Fruit fly (Drosophila melanogaster): ENCODE measurements around the gene CG12682.

- TF ChIP-seq CG8119 (GFP tag; IDR thresholded peaks at IDR 0.05), result no peak
- no peak for TF ChIP-seq OdsH (GFP tag; optimal IDR thresholded peaks at IDR 0.05)
- TF ChIP-seq CG10631 (GFP tag; optimal IDR thresholded peaks at IDR 0.05), result no peak
- TF ChIP-seq Hr39 (GFP tag; optimal IDR thresholded peaks at IDR 0.05), result no peak
- no peak for TF ChIP-seq Gug (GFP tag; IDR thresholded peaks at IDR 0.05)
- no peak for TF ChIP-seq Eip93F (GFP tag; optimal IDR thresholded peaks at IDR 0.05)
- TF ChIP-seq CG34406 (GFP tag; optimal IDR thresholded peaks at IDR 0.05), result no peak
- no peak for TF ChIP-seq Lpt (GFP tag; optimal IDR thresholded peaks at IDR 0.05)
- no peak for TF ChIP-seq CG10669 (GFP tag; optimal IDR thresholded peaks at IDR 0.05)
- no peak for TF ChIP-seq cyc (GFP tag; optimal IDR thresholded peaks at IDR 0.05)
- no peak for TF ChIP-seq Smox (GFP tag; optimal IDR thresholded peaks at IDR 0.05)
- TF ChIP-seq CG8632 (GFP tag; optimal IDR thresholded peaks at IDR 0.05), result no peak
- TF ChIP-seq Ets21C (GFP tag; optimal IDR thresholded peaks at IDR 0.05), result no peak
- no peak for TF ChIP-seq spab (GFP tag; optimal IDR thresholded peaks at IDR 0.05)
Measured at dm6 chrX:4860266-4860665, 34.5 kb downstream of the CG12682 start.
